Worm (Caenorhabditis elegans) whole organism, young adult: ENCODE measurements around the gene C06E7.2.

ENCODE experiments used
- B0035.1 ChIP-seq: sonication (generic microtip); optimal IDR thresholded peaks from 2 replicates; lab custom pipeline; 2016; ENCODE audit warnings: missing genetic modification characterization, mild to moderate bottlenecking, missing compliant biosample characterization, missing genotype, missing genetic modification reagents
- B0261.1 ChIP-seq: sonication (generic microtip); optimal IDR thresholded peaks from 2 replicates; lab custom pipeline; 2016; ENCODE audit warnings: mild to moderate bottlenecking, missing genetic modification characterization, moderate library complexity, missing compliant biosample characterization
- C06A6.2 ChIP-seq: fragments of 200-800 bp; sonication (Bioruptor generic); conservative IDR thresholded peaks from 2 replicates; pipeline ENCODE4 v1.3.6; 2022; ENCODE audit warnings: missing genetic modification characterization, missing compliant biosample characterization
- D2030.7 ChIP-seq: fragments of 200-800 bp; sonication (Bioruptor generic); IDR thresholded peaks from 2 replicates; pipeline ENCODE4 v1.3.6; 2022; ENCODE audit warnings: missing genetic modification reagents, missing genetic modification characterization, missing compliant biosample characterization
- F22D6.2 ChIP-seq: sonication (generic microtip); optimal IDR thresholded peaks from 2 replicates; lab custom pipeline; 2016; ENCODE audit warnings: mild to moderate bottlenecking, missing genetic modification characterization, missing compliant biosample characterization
- F33H1.4 ChIP-seq: fragments of 200-800 bp; sonication (Bioruptor generic); IDR thresholded peaks from 2 replicates; pipeline ENCODE4 v1.3.6; 2022; ENCODE audit warnings: missing genetic modification reagents, missing genetic modification characterization, missing compliant biosample characterization
- F57A8.1 ChIP-seq: fragments of 200-800 bp; sonication (Bioruptor generic); optimal IDR thresholded peaks from 2 replicates; lab custom pipeline; 2018; ENCODE audit warnings: mild to moderate bottlenecking, missing genetic modification characterization, moderate library complexity, missing compliant biosample characterization
- F57C9.4 ChIP-seq: sonication (generic microtip); optimal IDR thresholded peaks from 2 replicates; lab custom pipeline; 2017; ENCODE audit warnings: mild to moderate bottlenecking, missing genetic modification characterization, missing compliant biosample characterization
- T26A5.8 ChIP-seq: sonication (generic microtip); optimal IDR thresholded peaks from 2 replicates; lab custom pipeline; 2016; ENCODE audit warnings: missing genetic modification characterization, missing compliant biosample characterization
- Y53G8AR.9 ChIP-seq: fragments of 200-800 bp; sonication (Bioruptor generic); conservative IDR thresholded peaks from 2 replicates; pipeline ENCODE4 v1.3.6; 2022; ENCODE audit warnings: missing genetic modification reagents, missing genetic modification characterization, missing compliant biosample characterization
- Y56A3A.18 ChIP-seq: fragments of 200-800 bp; sonication (Bioruptor generic); IDR thresholded peaks from 2 replicates; pipeline ENCODE4 v1.3.6; 2022; ENCODE audit warnings: missing genetic modification reagents, missing genetic modification characterization, missing compliant biosample characterization
- Y79H2A.3 ChIP-seq: fragments of 200-800 bp; sonication (Bioruptor generic); conservative IDR thresholded peaks from 2 replicates; pipeline ENCODE4 v1.3.6; 2022; ENCODE audit warnings: missing genetic modification reagents, missing genetic modification characterization, missing compliant biosample characterization
- attf-6 ChIP-seq: fragments of 200-800 bp; sonication (Bioruptor generic); IDR thresholded peaks from 2 replicates; pipeline ENCODE4 v1.3.6; 2022; ENCODE audit warnings: missing genetic modification reagents, missing genetic modification characterization, missing compliant biosample characterization
- ccch-3 ChIP-seq: fragments of 200-800 bp; sonication (Bioruptor generic); optimal IDR thresholded peaks from 2 replicates; lab custom pipeline; 2018; ENCODE audit warnings: mild to moderate bottlenecking, missing genetic modification characterization, missing compliant biosample characterization
- cebp-1 ChIP-seq, 2 experiments: fragments of 200-800 bp in 1 of 2; sonication (Bioruptor generic) in 1 of 2; sonication (generic microtip) in 1 of 2; IDR thresholded peaks in 1 of 2; optimal IDR thresholded peaks in 1 of 2; 2 replicates each; pipeline versions ENCODE4 v1.3.6 to Lab custom; 2017 to 2022; ENCODE audit warnings: missing compliant biosample characterization in 2 of 2, missing genetic modification characterization in 2 of 2, mild to moderate bottlenecking in 1 of 2, missing genetic modification reagents in 1 of 2, moderate library complexity in 1 of 2
- ceh-100 ChIP-seq: fragments of 200-800 bp; sonication (Bioruptor generic); IDR thresholded peaks from 2 replicates; pipeline ENCODE4 v1.3.6; 2022; ENCODE audit warnings: missing genetic modification reagents, missing genetic modification characterization, missing compliant biosample characterization
- ceh-91 ChIP-seq: fragments of 200-800 bp; sonication (Bioruptor generic); IDR thresholded peaks from 2 replicates; pipeline ENCODE4 v1.3.6; 2022; ENCODE audit warnings: missing genetic modification reagents, missing genetic modification characterization, missing compliant biosample characterization
- die-1 ChIP-seq: sonication (generic microtip); optimal IDR thresholded peaks from 2 replicates; lab custom pipeline; 2016; ENCODE audit warnings: missing genotype, mild to moderate bottlenecking, missing genetic modification characterization, missing compliant biosample characterization
- egl-44 ChIP-seq: fragments of 200-800 bp; sonication (Bioruptor generic); IDR thresholded peaks from 2 replicates; pipeline ENCODE4 v1.3.6; 2022; ENCODE audit warnings: missing genetic modification reagents, missing genetic modification characterization, missing compliant biosample characterization
- ekl-4 ChIP-seq: fragments of 200-800 bp; sonication (Bioruptor generic); IDR thresholded peaks from 2 replicates; pipeline ENCODE4 v1.3.6; 2022; ENCODE audit warnings: missing genetic modification reagents, missing genetic modification characterization, missing compliant biosample characterization
- lag-1 ChIP-seq: fragments of 200-800 bp; sonication (Bioruptor generic); IDR thresholded peaks from 2 replicates; pipeline ENCODE4 v1.3.6; 2022; ENCODE audit warnings: missing genetic modification reagents, missing genetic modification characterization, missing compliant biosample characterization
- lin-26 ChIP-seq: fragments of 200-800 bp; sonication (Bioruptor generic); IDR thresholded peaks from 2 replicates; pipeline ENCODE4 v1.3.6; 2022; ENCODE audit warnings: missing genetic modification reagents, missing genetic modification characterization, missing compliant biosample characterization
- lin-35 ChIP-seq, 3 experiments: fragments of 150-350 bp in 2 of 3; sonication (generic microtip) in 1 of 3; optimal IDR thresholded peaks; 2 replicates each; lab custom pipeline; 2014 to 2018; ENCODE audit warnings: missing biosample characterization in 3 of 3, missing genetic modification characterization in 3 of 3, missing genetic modification reagents in 3 of 3
- lin-54 ChIP-seq: fragments of 200-800 bp; sonication (Bioruptor generic); optimal IDR thresholded peaks from 2 replicates; lab custom pipeline; 2018; ENCODE audit warnings: mild to moderate bottlenecking, missing genetic modification characterization, missing compliant biosample characterization
- madf-3 ChIP-seq: fragments of 200-800 bp; sonication (Bioruptor generic); IDR thresholded peaks from 2 replicates; pipeline ENCODE4 v1.3.6; 2022; ENCODE audit warnings: missing genetic modification reagents, missing genetic modification characterization, missing compliant biosample characterization
- madf-8 ChIP-seq: fragments of 200-800 bp; sonication (Bioruptor generic); conservative IDR thresholded peaks from 2 replicates; pipeline ENCODE4 v1.3.6; 2022; ENCODE audit warnings: missing genetic modification reagents, missing genetic modification characterization, missing compliant biosample characterization
- mel-28 ChIP-seq: sonication (generic microtip); optimal IDR thresholded peaks from 2 replicates; lab custom pipeline; 2016; ENCODE audit warnings: borderline replicate concordance, mild to moderate bottlenecking, missing genetic modification characterization, missing compliant biosample characterization
- mes-4 ChIP-seq: sonication (generic microtip); optimal IDR thresholded peaks from 2 replicates; lab custom pipeline; 2016; ENCODE audit warnings: missing genotype, missing genetic modification characterization, missing compliant biosample characterization
- mxl-1 ChIP-seq: sonication (generic microtip); optimal IDR thresholded peaks from 2 replicates; lab custom pipeline; 2016; ENCODE audit warnings: missing genetic modification characterization, missing compliant biosample characterization
- nfya-1 ChIP-seq: sonication (generic microtip); optimal IDR thresholded peaks from 2 replicates; lab custom pipeline; 2017; ENCODE audit warnings: antibody characterized with exemption, missing compliant biosample characterization, missing genetic modification characterization, borderline replicate concordance; ENCODE audit not compliant: insufficient read depth
- nhr-80 ChIP-seq: sonication (generic microtip); optimal IDR thresholded peaks from 2 replicates; lab custom pipeline; 2016; ENCODE audit warnings: missing genetic modification characterization, missing compliant biosample characterization
- snpc-1.1 ChIP-seq: sonication (generic microtip); optimal IDR thresholded peaks from 2 replicates; lab custom pipeline; 2017; ENCODE audit warnings: missing genetic modification characterization, mild to moderate bottlenecking, missing compliant biosample characterization, antibody characterized with exemption, moderate library complexity, missing genotype, missing genetic modification reagents; ENCODE audit not compliant: insufficient read depth
- snpc-1.3 ChIP-seq: sonication (generic microtip); optimal IDR thresholded peaks from 2 replicates; lab custom pipeline; 2017; ENCODE audit warnings: missing genetic modification characterization, mild to moderate bottlenecking, missing compliant biosample characterization, antibody characterized with exemption, moderate library complexity, missing genotype, missing genetic modification reagents; ENCODE audit not compliant: insufficient read depth
- snpc-4 ChIP-seq, 5 experiments: fragments of 150-350 bp in 1 of 5; sonication (generic microtip) in 4 of 5; optimal IDR thresholded peaks; 2 replicates each; lab custom pipeline; 2014 to 2018; ENCODE audit warnings: missing genetic modification characterization in 5 of 5, missing biosample characterization in 3 of 5, antibody characterized with exemption in 2 of 5, mild to moderate bottlenecking in 2 of 5, missing compliant biosample characterization in 2 of 5, missing genotype in 2 of 5, moderate library complexity in 2 of 5, missing genetic modification reagents in 1 of 5
- tbp1 ChIP-seq: fragments of 200-800 bp; sonication (Bioruptor generic); optimal IDR thresholded peaks from 2 replicates; lab custom pipeline; 2018; ENCODE audit warnings: mild to moderate bottlenecking, missing genetic modification characterization, missing compliant biosample characterization
- tbx-9 ChIP-seq: sonication (generic microtip); optimal IDR thresholded peaks from 2 replicates; lab custom pipeline; 2016; ENCODE audit warnings: borderline replicate concordance, missing genetic modification characterization, inconsistent platforms, missing compliant biosample characterization
- ztf-3 ChIP-seq: fragments of 200-800 bp; sonication (Bioruptor generic); optimal IDR thresholded peaks from 2 replicates; lab custom pipeline; 2018; ENCODE audit warnings: mild to moderate bottlenecking, missing genetic modification characterization, missing compliant biosample characterization
- ztf-6 ChIP-seq: fragments of 200-800 bp; sonication (Bioruptor generic); IDR thresholded peaks from 2 replicates; pipeline ENCODE4 v1.3.6; 2022; ENCODE audit warnings: missing genetic modification reagents, missing genetic modification characterization, missing compliant biosample characterization

C06E7.2 gene

DNA sequence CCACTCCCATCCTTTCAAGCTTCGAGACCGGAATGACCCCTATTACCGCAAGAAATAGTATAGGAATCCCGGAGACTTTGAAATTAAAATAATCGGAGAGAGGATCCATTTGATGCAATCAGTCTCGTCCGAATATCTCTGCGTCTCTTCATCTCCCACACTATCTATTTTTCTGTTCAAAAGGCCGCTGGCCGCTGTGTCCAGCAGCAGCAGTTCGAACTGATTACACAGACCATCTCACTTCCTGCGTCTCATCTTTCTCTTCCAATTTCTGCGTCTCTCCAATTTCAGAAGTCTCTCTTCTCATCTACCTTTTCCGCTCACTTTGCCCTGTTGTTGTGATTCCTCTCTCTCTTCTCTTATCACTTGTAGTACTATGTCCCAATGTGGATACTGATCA lies 21.8 kb upstream of the C06E7.2 start (continued):
- TF ChIP-seq F33H1.4 (GFP tag; lab: Robert Waterston, UW) (no peak), Y56A3A.18 (0 out of 2 replicates have a peak, but pooled peaks have one; percentile 66)
- TF ChIP-seq, all 124 proteins: peak for 9

ce11 chrIV:5820056-5820799 lies 19.1 kb upstream of the C06E7.2 start:
- TF ChIP-seq ekl-4 (no peak), cebp-1 (GFP tag; IDR thresholded peaks at IDR 0.05; lab: Robert Waterston, UW) (no peak), cebp-1 (tag; optimal IDR thresholded peaks at IDR 0.05; lab: Kevin White, UChicago) (peak; percentile 35)

- no peak for TF ChIP-seq madf-3 (GFP tag; lab: Robert Waterston, UW)
- TF ChIP-seq nhr-80 (tag; lab: Kevin White, UChicago), result peak; percentile 19
These were observed 18.3 kb upstream of the C06E7.2 start for ce11 chrIV:5820953-5821352.

- TF ChIP-seq nhr-80 (tag; lab: Kevin White, UChicago), result peak; percentile 40
- no peak for TF ChIP-seq T26A5.8 (tag; lab: Kevin White, UChicago)
These were observed 17.3 kb upstream of the C06E7.2 start for ce11 chrIV:5821997-5822396.

- TF ChIP-seq F57A8.1 (GFP tag; lab: Kevin White, UChicago) (no peak), mxl-1 (tag; lab: Kevin White, UChicago) (no peak), ztf-3 (GFP tag; lab: Kevin White, UChicago) (no peak), madf-8 (GFP tag; lab: Robert Waterston, UW) (no peak), nfya-1 (tag; lab: Kevin White, UChicago) (no peak), lag-1 (GFP tag; lab: Robert Waterston, UW) (no peak), B0035.1 (no peak), lin-26 (no peak), mel-28 (tag; lab: Kevin White, UChicago) (no peak), B0261.1 (tag; lab: Kevin White, UChicago) (no peak), snpc-1.3 (tag; lab: Kevin White, UChicago) (no peak), mes-4 (tag; lab: Kevin White, UChicago) (no peak), ceh-100 (no peak), Y79H2A.3 (no peak), ccch-3 (GFP tag; lab: Kevin White, UChicago) (no peak)
These were observed 14.8 kb upstream of the C06E7.2 start, which contains the start of gene egal-1 for ce11 chrIV:5824493-5824892. TSS of gene egal-1 (plus strand) at chrIV:5824793.

DNA sequence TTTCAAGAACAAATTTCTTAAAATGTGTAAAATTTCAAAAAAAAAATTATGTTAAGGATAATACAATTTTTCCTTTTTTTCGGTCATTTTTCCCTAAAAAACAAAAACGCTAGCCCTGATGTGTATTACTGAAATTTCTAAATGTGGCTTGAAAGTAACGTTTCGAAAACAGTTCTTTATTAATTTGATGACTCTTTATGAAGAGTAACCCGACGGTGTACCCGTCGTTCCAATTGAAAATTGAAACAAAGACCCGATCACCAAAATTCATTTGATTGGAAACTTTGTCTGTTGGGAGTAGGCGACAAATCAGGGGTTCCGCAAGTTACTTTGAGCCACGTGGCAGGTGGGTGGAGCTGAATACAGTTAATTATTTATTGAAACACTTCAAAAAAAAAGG lies 6.5 kb upstream of the C06E7.2 start:
- TF ChIP-seq Y53G8AR.9 (GFP tag; lab: Robert Waterston, UW) (no peak), tbp1 (GFP tag; lab: Kevin White, UChicago) (peak; percentile 46), egl-44 (GFP tag; lab: Robert Waterston, UW) (no peak), tbx-9 (tag; lab: Kevin White, UChicago) (no peak), snpc-4 (GFP tag; optimal IDR thresholded peaks at IDR 0.05; lab: Kevin White, UChicago) (peak; percentile 56), snpc-4 (tag; optimal IDR thresholded peaks at IDR 0.05; lab: Kevin White, UChicago) (peak; percentile 49 to 93 (median 84)), die-1 (no peak), F57C9.4 (tag; lab: Kevin White, UChicago) (no peak), attf-6 (GFP tag; lab: Robert Waterston, UW) (peak; percentile 74), lin-54 (GFP tag; lab: Kevin White, UChicago) (no peak), C06A6.2 (GFP tag; lab: Robert Waterston, UW) (no peak), lin-35 (GFP tag; optimal IDR thresholded peaks at IDR 0.05; lab: Kevin White, UChicago) (no peak), D2030.7 (GFP tag; lab: Robert Waterston, UW) (peak; percentile 79), ceh-91 (GFP tag; lab: Robert Waterston, UW) (no peak), snpc-1.1 (peak; percentile 85), ztf-6 (GFP tag; lab: Robert Waterston, UW) (no peak), F22D6.2 (no peak)
